Fruit fly (Drosophila melanogaster) whole organism, embryonic: ENCODE data around the gene ABCB7.

Experiments used
- Atf3 ChIP-seq: fragments of 200-800 bp; sonication (Bioruptor generic); optimal IDR thresholded peaks from 3 replicates; lab custom pipeline; 2016; ENCODE audit warnings: missing biosample characterization, missing genetic modification characterization
- CG10565 ChIP-seq: fragments of 200-800 bp; sonication (Bioruptor generic); optimal IDR thresholded peaks from 3 replicates; lab custom pipeline; 2016; ENCODE audit warnings: missing biosample characterization, mild to moderate bottlenecking, missing genetic modification characterization
- CG12391 ChIP-seq: fragments of 200-800 bp; sonication (Bioruptor generic); optimal IDR thresholded peaks from 3 replicates; lab custom pipeline; 2018; ENCODE audit warnings: missing biosample characterization, mild to moderate bottlenecking, missing genetic modification characterization, moderate library complexity
- CG12744 ChIP-seq: fragments of 200-800 bp; sonication (Bioruptor generic); optimal IDR thresholded peaks from 2 replicates; lab custom pipeline; 2016; ENCODE audit warnings: missing biosample characterization, missing genetic modification characterization
- CG14441 ChIP-seq: fragments of 200-800 bp; sonication (Bioruptor generic); IDR thresholded peaks from 2 replicates; pipeline ENCODE4 v1.3.6; 2022; ENCODE audit warnings: missing biosample characterization, missing genetic modification characterization
- CG14710 ChIP-seq: fragments of 200-800 bp; sonication (Bioruptor generic); optimal IDR thresholded peaks from 3 replicates; lab custom pipeline; 2019; ENCODE audit warnings: missing biosample characterization, mild to moderate bottlenecking, missing genetic modification characterization, moderate library complexity
- CG15011 ChIP-seq: fragments of 200-800 bp; sonication (Bioruptor generic); optimal IDR thresholded peaks from 3 replicates; lab custom pipeline; 2018; ENCODE audit warnings: missing biosample characterization, mild to moderate bottlenecking, missing genetic modification characterization
- CG15514 ChIP-seq: fragments of 200-800 bp; sonication (Bioruptor generic); optimal IDR thresholded peaks from 3 replicates; lab custom pipeline; 2017; ENCODE audit warnings: missing biosample characterization, missing genetic modification characterization, mild to moderate bottlenecking, moderate library complexity, missing genetic modification reagents
- CG17802 ChIP-seq: fragments of 200-800 bp; sonication (Bioruptor generic); optimal IDR thresholded peaks from 2 replicates; lab custom pipeline; 2018; ENCODE audit warnings: missing biosample characterization, mild to moderate bottlenecking, missing genetic modification characterization, moderate library complexity
- CG17912 ChIP-seq: fragments of 200-800 bp; sonication (Bioruptor generic); optimal IDR thresholded peaks from 2 replicates; lab custom pipeline; 2018; ENCODE audit warnings: missing biosample characterization, mild to moderate bottlenecking, missing genetic modification characterization
- CG2116 ChIP-seq: fragments of 200-800 bp; sonication (Bioruptor generic); optimal IDR thresholded peaks from 3 replicates; lab custom pipeline; 2018; ENCODE audit warnings: missing biosample characterization, mild to moderate bottlenecking, missing genetic modification characterization
- CG2889 ChIP-seq: fragments of 200-800 bp; sonication (Bioruptor generic); IDR thresholded peaks from 3 replicates; pipeline ENCODE4 v1.3.6; 2022; ENCODE audit warnings: missing biosample characterization, missing genetic modification characterization
- CG33213 ChIP-seq: fragments of 200-800 bp; sonication (Bioruptor generic); optimal IDR thresholded peaks from 3 replicates; lab custom pipeline; 2016; ENCODE audit warnings: missing biosample characterization, missing genetic modification characterization
- CG34422 ChIP-seq: fragments of 200-800 bp; sonication (Bioruptor generic); IDR thresholded peaks from 3 replicates; pipeline ENCODE4 v1.3.6; 2022; ENCODE audit warnings: missing biosample characterization, missing genetic modification characterization
- CG3847 ChIP-seq: fragments of 200-800 bp; sonication (Bioruptor generic); IDR thresholded peaks from 2 replicates; pipeline ENCODE4 v1.3.6; 2022; ENCODE audit warnings: missing biosample characterization, missing genetic modification characterization
- CG6254 ChIP-seq: fragments of 200-800 bp; sonication (Bioruptor generic); optimal IDR thresholded peaks from 3 replicates; lab custom pipeline; 2017; ENCODE audit warnings: mild to moderate bottlenecking, missing biosample characterization, missing genetic modification reagents, missing genetic modification characterization
- CG6765 ChIP-seq: fragments of 200-800 bp; sonication (Bioruptor generic); optimal IDR thresholded peaks from 3 replicates; lab custom pipeline; 2017; ENCODE audit warnings: missing biosample characterization, mild to moderate bottlenecking, missing genetic modification characterization
- CG9876 ChIP-seq: fragments of 200-800 bp; sonication (Bioruptor generic); optimal IDR thresholded peaks from 2 replicates; lab custom pipeline; 2016; ENCODE audit warnings: missing biosample characterization, missing genetic modification characterization
- Deaf1 ChIP-seq: fragments of 200-800 bp; optimal IDR thresholded peaks from 3 replicates; lab custom pipeline; 2019; ENCODE audit warnings: missing biosample characterization, mild to moderate bottlenecking, missing genetic modification characterization, moderate library complexity
- Dp ChIP-seq: fragments of 200-800 bp; sonication (Bioruptor generic); optimal IDR thresholded peaks from 2 replicates; lab custom pipeline; 2018; ENCODE audit warnings: missing biosample characterization, mild to moderate bottlenecking, missing genetic modification characterization, moderate library complexity
- Elba2 ChIP-seq: fragments of 200-800 bp; sonication (Bioruptor generic); optimal IDR thresholded peaks from 3 replicates; lab custom pipeline; 2016; ENCODE audit warnings: missing biosample characterization, missing genetic modification characterization
- Fer1 ChIP-seq: fragments of 200-800 bp; sonication (Bioruptor generic); optimal IDR thresholded peaks from 2 replicates; lab custom pipeline; 2017; ENCODE audit warnings: missing biosample characterization, mild to moderate bottlenecking, missing genetic modification characterization
- Fer3 ChIP-seq: fragments of 200-800 bp; sonication (Bioruptor generic); optimal IDR thresholded peaks from 2 replicates; lab custom pipeline; 2018; ENCODE audit warnings: missing biosample characterization, mild to moderate bottlenecking, missing genetic modification characterization, moderate library complexity
- H2.0 ChIP-seq: fragments of 200-800 bp; sonication (Bioruptor generic); IDR thresholded peaks from 2 replicates; pipeline ENCODE4 v1.3.6; 2022; ENCODE audit warnings: missing biosample characterization, missing genetic modification characterization
- HHEX ChIP-seq: fragments of 200-800 bp; sonication (Bioruptor generic); optimal IDR thresholded peaks from 3 replicates; lab custom pipeline; 2017; ENCODE audit warnings: missing biosample characterization, mild to moderate bottlenecking, missing genetic modification characterization, missing genetic modification reagents
- Lim3 ChIP-seq: fragments of 200-800 bp; sonication (Bioruptor generic); IDR thresholded peaks from 2 replicates; pipeline ENCODE4 v1.3.6; 2022; ENCODE audit warnings: missing biosample characterization, missing genetic modification characterization
- MTF-1 ChIP-seq: fragments of 200-800 bp; sonication (Bioruptor generic); optimal IDR thresholded peaks from 2 replicates; lab custom pipeline; 2018; ENCODE audit warnings: missing biosample characterization, mild to moderate bottlenecking, missing genetic modification characterization, borderline replicate concordance
- Med ChIP-seq: fragments of 200-800 bp; sonication (Bioruptor generic); peaks from one replicate; lab custom pipeline; 2016; ENCODE audit warnings: missing biosample characterization, missing genetic modification characterization, mild to moderate bottlenecking, inconsistent platforms, moderate library complexity
- Scr ChIP-seq: fragments of 200-800 bp; sonication (Bioruptor generic); IDR thresholded peaks from 2 replicates; pipeline ENCODE4 v1.3.6; 2022; ENCODE audit warnings: missing biosample characterization, missing genetic modification characterization; ENCODE audit not compliant: partially characterized antibody
- abd-A ChIP-seq: fragments of 200-800 bp; sonication (Bioruptor generic); optimal IDR thresholded peaks from 3 replicates; lab custom pipeline; 2019; ENCODE audit warnings: missing biosample characterization, mild to moderate bottlenecking, missing genetic modification characterization, moderate library complexity
- amos ChIP-seq: fragments of 200-800 bp; sonication (Bioruptor generic); IDR thresholded peaks from 2 replicates; pipeline ENCODE4 v1.3.6; 2022; ENCODE audit warnings: missing biosample characterization, missing genetic modification characterization; ENCODE audit not compliant: partially characterized antibody
- br ChIP-seq: fragments of >200 bp; optimal IDR thresholded peaks from 2 replicates; lab custom pipeline; 2017
- cad ChIP-seq: fragments of >200 bp; optimal IDR thresholded peaks from 2 replicates; lab custom pipeline; 2017; ENCODE audit warnings: missing biosample characterization, missing genetic modification characterization
- emc ChIP-seq: fragments of 200-800 bp; sonication (Bioruptor generic); optimal IDR thresholded peaks from 2 replicates; lab custom pipeline; 2016; ENCODE audit warnings: missing biosample characterization, missing genetic modification characterization
- fd3F ChIP-seq: fragments of 200-800 bp; sonication (Bioruptor generic); optimal IDR thresholded peaks from 2 replicates; lab custom pipeline; 2018; ENCODE audit warnings: missing biosample characterization, mild to moderate bottlenecking, missing genetic modification characterization, moderate library complexity
- fru ChIP-seq: fragments of >200 bp; optimal IDR thresholded peaks from 2 replicates; lab custom pipeline; 2017
- gcm ChIP-seq: fragments of 200-800 bp; sonication (Bioruptor generic); optimal IDR thresholded peaks from 2 replicates; lab custom pipeline; 2019; ENCODE audit warnings: missing biosample characterization, mild to moderate bottlenecking, missing genetic modification characterization, moderate library complexity
- gfzf ChIP-seq: fragments of 200-800 bp; sonication (Bioruptor generic); optimal IDR thresholded peaks from 2 replicates; lab custom pipeline; 2016; ENCODE audit warnings: missing biosample characterization, mild to moderate bottlenecking, missing genetic modification characterization, moderate library complexity
- kay ChIP-seq: fragments of 200-800 bp; sonication (Bioruptor generic); optimal IDR thresholded peaks from 2 replicates; lab custom pipeline; 2016; ENCODE audit warnings: missing biosample characterization, missing genetic modification characterization
- lab ChIP-seq: fragments of 200-800 bp; sonication (Bioruptor generic); optimal IDR thresholded peaks from 3 replicates; lab custom pipeline; 2017; ENCODE audit warnings: missing biosample characterization, missing genetic modification characterization, mild to moderate bottlenecking, moderate library complexity, missing genetic modification reagents
- nau ChIP-seq: fragments of 200-800 bp; sonication (Bioruptor generic); optimal IDR thresholded peaks from 3 replicates; lab custom pipeline; 2017; ENCODE audit warnings: missing biosample characterization, mild to moderate bottlenecking, missing genetic modification characterization, missing genetic modification reagents
- nom ChIP-seq: fragments of 200-800 bp; sonication (Bioruptor generic); optimal IDR thresholded peaks from 2 replicates; lab custom pipeline; 2017; ENCODE audit warnings: missing biosample characterization, missing genetic modification characterization, mild to moderate bottlenecking, moderate library complexity, missing genetic modification reagents
- odd ChIP-seq: fragments of 200-800 bp; sonication (Bioruptor generic); optimal IDR thresholded peaks from 2 replicates; lab custom pipeline; 2017; ENCODE audit warnings: missing biosample characterization, mild to moderate bottlenecking, missing genetic modification characterization
- sc ChIP-seq, 3 experiments: fragments of >200 bp in 2 of 3; fragments of 200-800 bp in 1 of 3; sonication (Bioruptor generic) in 1 of 3; optimal IDR thresholded peaks; 2 replicates in 2 of 3; 3 replicates in 1 of 3; lab custom pipeline; 2017; ENCODE audit warnings: mild to moderate bottlenecking in 1 of 3, missing biosample characterization in 1 of 3, missing genetic modification characterization in 1 of 3, missing genetic modification reagents in 1 of 3
- slbo ChIP-seq: fragments of 200-800 bp; sonication (Bioruptor generic); IDR thresholded peaks from 2 replicates; pipeline ENCODE4 v1.3.6; 2022; ENCODE audit warnings: missing biosample characterization, missing genetic modification characterization
- slou ChIP-seq: fragments of 200-800 bp; sonication (Bioruptor generic); optimal IDR thresholded peaks from 3 replicates; lab custom pipeline; 2016; ENCODE audit warnings: missing biosample characterization, missing genetic modification characterization
- stwl ChIP-seq: fragments of 200-800 bp; sonication (Bioruptor generic); optimal IDR thresholded peaks from 3 replicates; lab custom pipeline; 2018; ENCODE audit warnings: missing biosample characterization, mild to moderate bottlenecking, missing genetic modification characterization, moderate library complexity
- trh ChIP-seq: fragments of 200-800 bp; sonication (Bioruptor generic); optimal IDR thresholded peaks from 2 replicates; lab custom pipeline; 2016; ENCODE audit warnings: missing biosample characterization, missing genetic modification characterization
- wdn ChIP-seq: fragments of 200-800 bp; sonication (Bioruptor generic); IDR thresholded peaks from 2 replicates; pipeline ENCODE4 v1.3.6; 2022; ENCODE audit warnings: missing biosample characterization, missing genetic modification characterization

Gene ABCB7

DNA sequence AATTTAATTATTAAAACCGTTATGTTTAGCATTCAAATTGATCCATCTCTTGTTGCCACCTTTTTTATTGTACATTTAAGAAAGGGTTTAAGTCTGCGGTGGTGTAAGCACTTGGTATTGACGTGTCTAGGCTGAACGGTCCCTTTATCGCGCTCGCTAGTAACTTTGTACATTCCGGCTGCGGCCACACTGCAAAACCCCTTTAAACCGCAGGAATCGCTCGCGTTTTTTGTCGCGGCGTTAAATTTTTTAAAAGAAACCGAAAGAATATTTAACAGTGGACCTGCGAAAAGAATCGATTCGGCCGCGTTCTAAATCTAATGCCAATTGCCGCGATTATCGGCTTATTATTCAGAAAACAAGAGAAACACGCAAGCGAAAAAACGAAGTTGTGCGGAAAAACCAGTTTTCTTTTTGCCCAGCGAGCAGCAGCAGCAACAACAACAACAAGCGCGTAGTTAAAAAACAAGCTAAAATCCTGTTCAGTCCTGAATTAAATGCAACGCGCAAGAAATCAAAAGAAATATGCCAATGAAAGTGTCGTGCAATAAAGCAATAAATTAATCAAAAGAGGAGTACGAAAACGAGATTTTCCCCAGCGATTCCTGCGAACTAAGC, 41.6 kb upstream of the ABCB7 start, which contains the start of gene CG13917:
TSS of gene CG13917 (plus strand) at position 211 of the 618 bp plus-strand sequence.
- no peak for TF ChIP-seq CG6765 (GFP tag; lab: Kevin White, UChicago)
- TF ChIP-seq wdn (GFP tag; lab: Robert Waterston, UW), result no peak
- TF ChIP-seq cad (GFP tag; lab: Kevin White, UChicago), result no peak
- TF ChIP-seq CG33213 (GFP tag; lab: Kevin White, UChicago), result peak; percentile 76
- TF ChIP-seq MTF-1 (GFP tag; lab: Kevin White, UChicago), result no peak
- no peak for TF ChIP-seq trh (GFP tag; lab: Kevin White, UChicago)
- TF ChIP-seq Scr (GFP tag; lab: Robert Waterston, UW), result 0 out of 2 replicates have a peak, but pooled peaks have one; percentile 19
- TF ChIP-seq CG17802, result no peak
- no peak for TF ChIP-seq br (lab: Kevin White, UChicago)
- TF ChIP-seq CG14710 (tag; lab: Kevin White, UChicago), result peak; percentile 76
- peak; percentile 91 for TF ChIP-seq CG15514 (GFP tag; lab: Kevin White, UChicago)
- no peak for TF ChIP-seq sc (optimal IDR thresholded peaks at IDR 0.05; lab: Kevin White, UChicago)
- TF ChIP-seq sc (GFP tag; optimal IDR thresholded peaks at IDR 0.05; lab: Kevin White, UChicago), result no peak
- no peak for TF ChIP-seq fd3F (GFP tag; lab: Kevin White, UChicago)
- TF ChIP-seq CG2116, result peak; percentile 33
- peak; percentile 22; the same call in 1 of the 2 replicates for TF ChIP-seq CG14441 (GFP tag; lab: Robert Waterston, UW)
- TF ChIP-seq CG2889, result no peak
- TF ChIP-seq CG10565 (GFP tag; lab: Kevin White, UChicago), result no peak
- peak; percentile 98 for TF ChIP-seq gfzf (GFP tag; lab: Kevin White, UChicago)
- TF ChIP-seq Fer3 (tag; lab: Kevin White, UChicago), result no peak
- peak; percentile 46; the same call in 1 of the 2 replicates for TF ChIP-seq amos
- peak; percentile 1 for TF ChIP-seq kay (GFP tag; lab: Kevin White, UChicago)
- peak; percentile 21 for TF ChIP-seq Deaf1
- TF ChIP-seq lab (GFP tag; lab: Kevin White, UChicago), result peak; percentile 21
- TF ChIP-seq Fer1 (GFP tag; lab: Kevin White, UChicago), result peak; percentile 30
- TF ChIP-seq Elba2 (GFP tag; lab: Kevin White, UChicago), result no peak
- TF ChIP-seq slbo, result no peak
- no peak for TF ChIP-seq Lim3
- no peak for TF ChIP-seq CG6254
- TF ChIP-seq CG12391 (tag; lab: Kevin White, UChicago), result peak; percentile 26
- no peak for TF ChIP-seq gcm
- no peak for TF ChIP-seq Atf3
- peak; percentile 56; the same call in 1 of the 3 replicates for TF ChIP-seq CG34422
- no peak for TF ChIP-seq odd (GFP tag; lab: Kevin White, UChicago)
- TF ChIP-seq emc (GFP tag; lab: Kevin White, UChicago), result no peak
- TF ChIP-seq HHEX (GFP tag; lab: Kevin White, UChicago), result no peak
- peak; percentile 70 for TF ChIP-seq stwl
- TF ChIP-seq CG15011 (GFP tag; lab: Kevin White, UChicago), result no peak
- peak; percentile 87 for TF ChIP-seq Med (GFP tag; lab: Kevin White, UChicago)
- peak; percentile 27 for TF ChIP-seq abd-A (tag; lab: Kevin White, UChicago)
- no peak for TF ChIP-seq H2.0
- TF ChIP-seq CG3847 (GFP tag; lab: Robert Waterston, UW), result peak; percentile 84
- no peak for TF ChIP-seq fru (lab: Kevin White, UChicago)
- no peak for TF ChIP-seq CG12744 (GFP tag; lab: Kevin White, UChicago)
- peak; percentile 71 for TF ChIP-seq Dp (GFP tag; lab: Kevin White, UChicago)
- no peak for TF ChIP-seq CG17912 (GFP tag; lab: Kevin White, UChicago)
- TF ChIP-seq nau (GFP tag; lab: Kevin White, UChicago), result no peak
- TF ChIP-seq CG9876 (GFP tag; lab: Kevin White, UChicago), result no peak
- peak; percentile 58 for TF ChIP-seq nom (GFP tag; lab: Kevin White, UChicago)
- no peak for TF ChIP-seq slou (GFP tag; lab: Kevin White, UChicago)
